Fruit fly (Drosophila melanogaster) whole organism, embryonic: Measurements from ENCODE around the gene chb.

Source experiments
- Abd-B ChIP-seq: fragments of 200-800 bp; sonication (Bioruptor generic); optimal IDR thresholded peaks from 2 replicates; lab custom pipeline; 2018; ENCODE audit warnings: missing biosample characterization, mild to moderate bottlenecking, missing genetic modification characterization, moderate library complexity
- Adf1 ChIP-seq: fragments of 200-800 bp; sonication (Bioruptor generic); IDR thresholded peaks from 2 replicates; pipeline ENCODE4 v1.3.6; 2022; ENCODE audit warnings: missing biosample characterization, missing genetic modification characterization
- Atf3 ChIP-seq: fragments of 200-800 bp; sonication (Bioruptor generic); optimal IDR thresholded peaks from 3 replicates; lab custom pipeline; 2016; ENCODE audit warnings: missing biosample characterization, missing genetic modification characterization
- Atf6 ChIP-seq: fragments of 200-800 bp; sonication (Bioruptor generic); IDR thresholded peaks from 2 replicates; pipeline ENCODE4 v1.3.6; 2022; ENCODE audit warnings: missing biosample characterization, missing genetic modification characterization
- BEAF-32 ChIP-seq: fragments of 200-800 bp; sonication (Bioruptor generic); optimal IDR thresholded peaks from 3 replicates; lab custom pipeline; 2017; ENCODE audit warnings: missing biosample characterization, missing genetic modification characterization, mild to moderate bottlenecking, moderate library complexity, missing genetic modification reagents
- CG11093 ChIP-seq: fragments of 200-800 bp; sonication (Bioruptor generic); IDR thresholded peaks from 3 replicates; pipeline ENCODE4 v1.3.6; 2022; ENCODE audit warnings: missing biosample characterization, missing genetic modification characterization
- CG13424 ChIP-seq: fragments of 200-800 bp; sonication (Bioruptor generic); optimal IDR thresholded peaks from 2 replicates; lab custom pipeline; 2019; ENCODE audit warnings: missing biosample characterization, mild to moderate bottlenecking, missing genetic modification characterization, moderate library complexity
- CG14965 ChIP-seq: fragments of 200-800 bp; sonication (Bioruptor generic); optimal IDR thresholded peaks from 2 replicates; lab custom pipeline; 2016; ENCODE audit warnings: missing biosample characterization, missing genetic modification characterization, borderline replicate concordance
- CG15011 ChIP-seq: fragments of 200-800 bp; sonication (Bioruptor generic); optimal IDR thresholded peaks from 3 replicates; lab custom pipeline; 2018; ENCODE audit warnings: missing biosample characterization, mild to moderate bottlenecking, missing genetic modification characterization
- CG15479 ChIP-seq: fragments of 200-800 bp; sonication (Bioruptor generic); optimal IDR thresholded peaks from 3 replicates; lab custom pipeline; 2019; ENCODE audit warnings: missing biosample characterization, mild to moderate bottlenecking, missing genetic modification characterization, moderate library complexity
- CG16863 ChIP-seq: fragments of 200-800 bp; sonication (Bioruptor generic); optimal IDR thresholded peaks from 3 replicates; lab custom pipeline; 2016; ENCODE audit warnings: missing biosample characterization, missing genetic modification characterization
- CG3847 ChIP-seq: fragments of 200-800 bp; sonication (Bioruptor generic); IDR thresholded peaks from 2 replicates; pipeline ENCODE4 v1.3.6; 2022; ENCODE audit warnings: missing biosample characterization, missing genetic modification characterization
- CG43689 ChIP-seq: fragments of 200-800 bp; sonication (Bioruptor generic); IDR thresholded peaks from 2 replicates; pipeline ENCODE4 v1.3.6; 2022; ENCODE audit warnings: missing biosample characterization, missing genetic modification characterization
- CG5180 ChIP-seq: fragments of 200-800 bp; sonication (Bioruptor generic); optimal IDR thresholded peaks from 3 replicates; lab custom pipeline; 2017; ENCODE audit warnings: missing biosample characterization, missing genetic modification characterization, mild to moderate bottlenecking, moderate library complexity, missing genetic modification reagents
- CG6654 ChIP-seq: fragments of 200-800 bp; sonication (Bioruptor generic); optimal IDR thresholded peaks from 2 replicates; lab custom pipeline; 2017; ENCODE audit warnings: missing biosample characterization, mild to moderate bottlenecking, missing genetic modification characterization
- CG7786 ChIP-seq: fragments of 200-800 bp; sonication (Bioruptor generic); optimal IDR thresholded peaks from 2 replicates; lab custom pipeline; 2016; ENCODE audit warnings: missing biosample characterization, missing genetic modification characterization
- CG7963 ChIP-seq: fragments of 200-800 bp; sonication (Bioruptor generic); IDR thresholded peaks from 3 replicates; pipeline ENCODE4 v1.3.6; 2022; ENCODE audit warnings: missing biosample characterization, missing genetic modification characterization; ENCODE audit not compliant: partially characterized antibody
- CG8281 ChIP-seq: fragments of 200-800 bp; sonication (Bioruptor generic); optimal IDR thresholded peaks from 2 replicates; lab custom pipeline; 2018; ENCODE audit warnings: missing biosample characterization, mild to moderate bottlenecking, missing genetic modification characterization, moderate library complexity
- CG8478 ChIP-seq: fragments of >200 bp; optimal IDR thresholded peaks from 2 replicates; lab custom pipeline; 2018
- CG9215 ChIP-seq: fragments of 200-800 bp; sonication (Bioruptor generic); IDR thresholded peaks from 2 replicates; pipeline ENCODE4 v1.3.6; 2022; ENCODE audit warnings: missing biosample characterization, missing genetic modification characterization
- CG9876 ChIP-seq: fragments of 200-800 bp; sonication (Bioruptor generic); optimal IDR thresholded peaks from 2 replicates; lab custom pipeline; 2016; ENCODE audit warnings: missing biosample characterization, missing genetic modification characterization
- ERR ChIP-seq: fragments of 200-800 bp; sonication (Bioruptor generic); optimal IDR thresholded peaks from 2 replicates; lab custom pipeline; 2016; ENCODE audit warnings: missing biosample characterization, missing genetic modification characterization
- Ets65A ChIP-seq: fragments of 200-800 bp; sonication (Bioruptor generic); peaks from one replicate; lab custom pipeline; 2016; ENCODE audit warnings: missing biosample characterization, missing genetic modification characterization
- H2.0 ChIP-seq: fragments of 200-800 bp; sonication (Bioruptor generic); IDR thresholded peaks from 2 replicates; pipeline ENCODE4 v1.3.6; 2022; ENCODE audit warnings: missing biosample characterization, missing genetic modification characterization
- Hr3 ChIP-seq: fragments of 200-800 bp; sonication (Bioruptor generic); optimal IDR thresholded peaks from 3 replicates; lab custom pipeline; 2016; ENCODE audit warnings: missing biosample characterization, missing genetic modification characterization
- Hr51 ChIP-seq, 2 experiments: fragments of 200-800 bp; sonication (Bioruptor generic); optimal IDR thresholded peaks; 2 replicates in 1 of 2; 3 replicates in 1 of 2; lab custom pipeline; 2016 to 2018; ENCODE audit warnings: missing biosample characterization in 2 of 2, missing genetic modification characterization in 2 of 2, mild to moderate bottlenecking in 1 of 2, moderate library complexity in 1 of 2
- Jarid2 ChIP-seq: fragments of 200-800 bp; sonication (Bioruptor generic); optimal IDR thresholded peaks from 3 replicates; lab custom pipeline; 2017; ENCODE audit warnings: mild to moderate bottlenecking, missing biosample characterization, missing genetic modification reagents, missing genetic modification characterization
- Med ChIP-seq: fragments of 200-800 bp; sonication (Bioruptor generic); peaks from one replicate; lab custom pipeline; 2016; ENCODE audit warnings: missing biosample characterization, missing genetic modification characterization, mild to moderate bottlenecking, inconsistent platforms, moderate library complexity
- Meics ChIP-seq: fragments of 200-800 bp; sonication (Bioruptor generic); optimal IDR thresholded peaks from 2 replicates; lab custom pipeline; 2017; ENCODE audit warnings: missing biosample characterization, mild to moderate bottlenecking, missing genetic modification characterization
- NfI ChIP-seq: fragments of 200-800 bp; sonication (Bioruptor generic); optimal IDR thresholded peaks from 3 replicates; lab custom pipeline; 2018; ENCODE audit warnings: missing biosample characterization, mild to moderate bottlenecking, missing genetic modification characterization, moderate library complexity
- Rx ChIP-seq: fragments of 200-800 bp; sonication (Bioruptor generic); IDR thresholded peaks from 2 replicates; pipeline ENCODE4 v1.3.6; 2022; ENCODE audit warnings: missing biosample characterization, missing genetic modification characterization
- Scr ChIP-seq: fragments of 200-800 bp; sonication (Bioruptor generic); IDR thresholded peaks from 2 replicates; pipeline ENCODE4 v1.3.6; 2022; ENCODE audit warnings: missing biosample characterization, missing genetic modification characterization; ENCODE audit not compliant: partially characterized antibody
- Sox102F ChIP-seq: fragments of 200-800 bp; sonication (Bioruptor generic); optimal IDR thresholded peaks from 2 replicates; lab custom pipeline; 2018; ENCODE audit warnings: missing biosample characterization, mild to moderate bottlenecking, missing genetic modification characterization, moderate library complexity
- abd-A ChIP-seq: fragments of 200-800 bp; sonication (Bioruptor generic); optimal IDR thresholded peaks from 3 replicates; lab custom pipeline; 2019; ENCODE audit warnings: missing biosample characterization, mild to moderate bottlenecking, missing genetic modification characterization, moderate library complexity
- al ChIP-seq: fragments of 200-800 bp; sonication (Bioruptor generic); IDR thresholded peaks from 2 replicates; pipeline ENCODE4 v1.3.6; 2022; ENCODE audit warnings: missing biosample characterization, missing genetic modification characterization
- br ChIP-seq: fragments of >200 bp; optimal IDR thresholded peaks from 2 replicates; lab custom pipeline; 2017
- caup ChIP-seq: fragments of 200-800 bp; sonication (Bioruptor generic); optimal IDR thresholded peaks from 3 replicates; lab custom pipeline; 2017; ENCODE audit warnings: missing biosample characterization, mild to moderate bottlenecking, missing genetic modification characterization, moderate library complexity; ENCODE audit not compliant: severe bottlenecking
- chif ChIP-seq, 2 experiments: fragments of 200-800 bp; sonication (Bioruptor generic); optimal IDR thresholded peaks; 3 replicates each; lab custom pipeline; 2016; ENCODE audit warnings: missing biosample characterization in 2 of 2, missing genetic modification characterization in 2 of 2
- crc ChIP-seq: fragments of 200-800 bp; sonication (Bioruptor generic); optimal IDR thresholded peaks from 2 replicates; lab custom pipeline; 2016; ENCODE audit warnings: missing biosample characterization, missing genetic modification characterization
- crol ChIP-seq: fragments of 200-800 bp; sonication (Bioruptor generic); IDR thresholded peaks from 2 replicates; pipeline ENCODE4 v1.3.6; 2022; ENCODE audit warnings: missing biosample characterization, missing genetic modification characterization
- danr ChIP-seq: fragments of 200-800 bp; sonication (Bioruptor generic); IDR thresholded peaks from 2 replicates; pipeline ENCODE4 v1.3.6; 2022; ENCODE audit warnings: missing biosample characterization, missing genetic modification characterization
- dpn ChIP-seq, 2 experiments: fragments of 200-800 bp; sonication (Bioruptor generic); optimal IDR thresholded peaks; 3 replicates each; lab custom pipeline; 2016; ENCODE audit warnings: missing biosample characterization in 2 of 2, missing genetic modification characterization in 2 of 2
- fd3F ChIP-seq: fragments of 200-800 bp; sonication (Bioruptor generic); optimal IDR thresholded peaks from 2 replicates; lab custom pipeline; 2018; ENCODE audit warnings: missing biosample characterization, mild to moderate bottlenecking, missing genetic modification characterization, moderate library complexity
- hb ChIP-seq: fragments of 200-800 bp; sonication (Bioruptor generic); IDR thresholded peaks from 3 replicates; pipeline ENCODE4 v1.3.6; 2022; ENCODE audit warnings: missing biosample characterization, missing genetic modification characterization; ENCODE audit not compliant: partially characterized antibody
- jing ChIP-seq: fragments of 200-800 bp; sonication (Bioruptor generic); optimal IDR thresholded peaks from 2 replicates; lab custom pipeline; 2018; ENCODE audit warnings: missing biosample characterization, mild to moderate bottlenecking, missing genetic modification characterization
- prd ChIP-seq, 3 experiments: fragments of >200 bp in 2 of 3; fragments of 200-800 bp in 1 of 3; sonication (Bioruptor generic) in 1 of 3; optimal IDR thresholded peaks in 2 of 3; IDR thresholded peaks in 1 of 3; 2 replicates in 2 of 3; 3 replicates in 1 of 3; pipeline versions ENCODE4 v1.3.6 to Lab custom; 2017 to 2022; ENCODE audit warnings: missing biosample characterization in 1 of 3, missing genetic modification characterization in 1 of 3
- scrt ChIP-seq: fragments of 200-800 bp; sonication (Bioruptor generic); optimal IDR thresholded peaks from 2 replicates; lab custom pipeline; 2018; ENCODE audit warnings: missing biosample characterization, mild to moderate bottlenecking, missing genetic modification characterization, moderate library complexity
- sd ChIP-seq: fragments of 200-800 bp; sonication (Bioruptor generic); optimal IDR thresholded peaks from 3 replicates; lab custom pipeline; 2018; ENCODE audit warnings: missing biosample characterization, mild to moderate bottlenecking, missing genetic modification characterization, moderate library complexity
- tna ChIP-seq: fragments of 200-800 bp; sonication (Bioruptor generic); IDR thresholded peaks from 2 replicates; pipeline ENCODE4 v1.3.6; 2022; ENCODE audit warnings: missing biosample characterization, missing genetic modification characterization; ENCODE audit not compliant: partially characterized antibody

The chb gene

DNA sequence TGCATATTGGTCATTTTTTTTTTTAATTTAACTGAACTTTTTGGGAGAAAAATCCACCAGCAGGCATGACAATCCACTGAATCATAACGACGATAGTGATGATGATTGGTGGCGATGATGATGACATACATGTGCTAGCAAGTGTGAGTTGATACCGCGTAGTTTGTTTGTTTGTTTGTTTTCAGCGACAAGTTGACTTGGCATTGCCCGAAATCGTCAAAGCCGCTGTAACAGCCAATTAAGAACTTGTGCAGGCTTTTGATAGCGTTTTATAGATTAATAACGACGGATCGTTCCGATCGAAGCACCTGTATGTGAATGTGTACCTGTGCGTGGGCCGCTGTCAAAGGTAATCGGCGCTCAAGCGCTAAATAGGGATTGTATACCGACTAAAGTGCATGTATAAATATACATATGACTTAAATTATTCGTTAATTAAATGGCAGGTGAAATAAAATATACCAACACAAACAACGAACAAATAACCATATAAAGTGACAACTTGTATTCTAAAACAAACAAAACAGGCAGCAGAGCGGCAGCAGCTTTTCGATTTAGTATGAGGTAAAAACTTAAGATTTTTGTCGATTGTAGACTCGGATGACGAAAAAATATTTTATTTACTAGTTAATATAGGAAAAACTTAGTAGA is 28.7 kb downstream of the chb start (continued):
- TF ChIP-seq CG43689 (GFP tag; lab: Robert Waterston, UW) = 0 out of 2 replicates have a peak, but pooled peaks have one; percentile 25
- TF ChIP-seq CG9215 (GFP tag; lab: Robert Waterston, UW) = no peak
- no peak for TF ChIP-seq danr (GFP tag; lab: Robert Waterston, UW)
- no peak for TF ChIP-seq CG7963 (GFP tag; lab: Robert Waterston, UW)
- no peak for TF ChIP-seq CG7786
- no peak for TF ChIP-seq Jarid2 (GFP tag; lab: Kevin White, UChicago)
- TF ChIP-seq CG3847 (GFP tag; lab: Robert Waterston, UW) = no peak
- TF ChIP-seq Med (GFP tag; lab: Kevin White, UChicago) = peak; percentile 82
- no peak for TF ChIP-seq CG14965 (GFP tag; lab: Kevin White, UChicago)
- TF ChIP-seq Scr (GFP tag; lab: Robert Waterston, UW) = no peak
- no peak for TF ChIP-seq jing
- TF ChIP-seq BEAF-32 (GFP tag; lab: Kevin White, UChicago) = no peak
- TF ChIP-seq abd-A (tag; lab: Kevin White, UChicago) = peak; percentile 5
- TF ChIP-seq crc (GFP tag; lab: Kevin White, UChicago) = no peak
- TF ChIP-seq CG6654 = no peak
- TF ChIP-seq Sox102F (GFP tag; lab: Kevin White, UChicago) = no peak
- TF ChIP-seq H2.0 (GFP tag; lab: Robert Waterston, UW) = no peak
- peak; percentile 18 for TF ChIP-seq caup (GFP tag; lab: Kevin White, UChicago)
- TF ChIP-seq CG8281 = no peak
- no peak for TF ChIP-seq Meics (GFP tag; lab: Kevin White, UChicago)
- no peak for TF ChIP-seq Adf1 (GFP tag; lab: Robert Waterston, UW)
- no peak for TF ChIP-seq br (lab: Kevin White, UChicago)
- no peak for TF ChIP-seq Atf3
- no peak for TF ChIP-seq CG9876 (GFP tag; lab: Kevin White, UChicago)
- peak; percentile 22 for TF ChIP-seq sd
- no peak for TF ChIP-seq hb (GFP tag; lab: Robert Waterston, UW)
- TF ChIP-seq Abd-B (GFP tag; lab: Kevin White, UChicago) = no peak
- no peak for TF ChIP-seq Hr3 (GFP tag; lab: Kevin White, UChicago)
- no peak for TF ChIP-seq CG8478 (lab: Kevin White, UChicago)
- no peak for TF ChIP-seq ERR
- no peak for TF ChIP-seq crol (GFP tag; lab: Robert Waterston, UW)
- TF ChIP-seq fd3F (GFP tag; lab: Kevin White, UChicago) = peak; percentile 5
- no peak for TF ChIP-seq scrt
- peak; percentile 22 for TF ChIP-seq Ets65A (GFP tag; lab: Kevin White, UChicago)
- no peak for TF ChIP-seq prd (optimal IDR thresholded peaks at IDR 0.05; lab: Kevin White, UChicago)
- no peak for TF ChIP-seq prd (GFP tag; IDR thresholded peaks at IDR 0.05; lab: Robert Waterston, UW)
- TF ChIP-seq Hr51 (GFP tag; optimal IDR thresholded peaks at IDR 0.05; lab: Kevin White, UChicago) = no peak
- no peak for TF ChIP-seq CG13424
- TF ChIP-seq dpn (GFP tag; optimal IDR thresholded peaks at IDR 0.05; lab: Kevin White, UChicago) = no peak
- no peak for TF ChIP-seq CG11093 (GFP tag; lab: Robert Waterston, UW)
- peak; percentile 3 for TF ChIP-seq NfI (GFP tag; lab: Kevin White, UChicago)
- no peak for TF ChIP-seq Atf6
- TF ChIP-seq CG15011 (GFP tag; lab: Kevin White, UChicago) = no peak
- TF ChIP-seq chif (GFP tag; optimal IDR thresholded peaks at IDR 0.05; lab: Kevin White, UChicago) = no peak
- no peak for TF ChIP-seq Rx (GFP tag; lab: Robert Waterston, UW)
- no peak for TF ChIP-seq al (GFP tag; lab: Robert Waterston, UW)
- no peak for TF ChIP-seq CG15479 (GFP tag; lab: Kevin White, UChicago)
- TF ChIP-seq tna = no peak
- TF ChIP-seq CG5180 (GFP tag; lab: Kevin White, UChicago) = no peak
- no peak for TF ChIP-seq CG16863 (GFP tag; lab: Kevin White, UChicago)
